Fruit fly (Drosophila melanogaster) whole organism: ENCODE results near the gene CG42238.

Experiments used
- CG8478 ChIP-seq: fragments of >200 bp; optimal IDR thresholded peaks from 2 replicates; lab custom pipeline; 2018; ENCODE audit warnings: inconsistent platforms
- Dll ChIP-seq: fragments of >200 bp; optimal IDR thresholded peaks from 2 replicates; lab custom pipeline; 2017
- EcR ChIP-seq, 2 experiments: fragments of >200 bp; optimal IDR thresholded peaks; 2 replicates each; lab custom pipeline; 2017; ENCODE audit warnings: missing biosample characterization in 2 of 2, missing genetic modification characterization in 2 of 2, missing genetic modification reagents in 2 of 2
- pan ChIP-seq: fragments of >200 bp; optimal IDR thresholded peaks from 2 replicates; lab custom pipeline; 2017
- psq ChIP-seq: fragments of >200 bp; optimal IDR thresholded peaks from 2 replicates; lab custom pipeline; 2017
- usp ChIP-seq: fragments of >200 bp; optimal IDR thresholded peaks from 2 replicates; lab custom pipeline; 2017; ENCODE audit warnings: missing biosample characterization, missing genetic modification characterization, mixed read lengths

DNA sequence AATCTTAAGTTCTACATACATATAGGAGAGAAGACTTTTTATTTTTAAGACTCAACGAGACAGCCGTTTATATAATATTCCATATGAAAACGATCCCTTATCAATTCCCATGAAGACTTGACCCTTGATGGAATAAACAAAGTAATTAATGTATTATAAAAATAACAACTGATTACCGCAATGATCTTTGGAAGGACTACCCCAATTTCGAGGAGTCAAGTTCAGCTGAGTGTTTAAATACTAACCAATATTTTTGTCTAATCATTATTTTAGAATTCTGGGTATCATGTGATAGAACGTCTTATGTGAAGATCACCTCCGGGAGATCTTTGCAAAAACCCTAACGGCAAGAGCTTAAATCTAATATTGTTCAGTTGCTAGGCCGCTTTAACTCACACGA, 45.9 kb upstream of the CG42238 start:
- TF ChIP-seq EcR (GFP tag; optimal IDR thresholded peaks at IDR 0.05; lab: Kevin White, UChicago) (no peak), psq (lab: Kevin White, UChicago) (no peak), CG8478 (no peak), usp (GFP tag; lab: Kevin White, UChicago) (no peak), Dll (no peak), pan (lab: Kevin White, UChicago) (no peak)
